Worm (Caenorhabditis elegans): ENCODE results near the gene pals-26.

Gene pals-26

ce11 chrIII:4405986-4406385 is 31.0 kb downstream of the pals-26 start, which contains the start of gene rnp-4 (continued):
- TF ChIP-seq sptf-2 (GFP tag; optimal IDR thresholded peaks at IDR 0.05) (no peak), F55B11.4 (tag; optimal IDR thresholded peaks at IDR 0.05; ENCODE audit: borderline replicate concordance, insufficient read depth) (no peak)

- no peak for TF ChIP-seq aptf-3 (GFP tag; IDR thresholded peaks at IDR 0.05)
- no peak for TF ChIP-seq ceh-91 (GFP tag; IDR thresholded peaks at IDR 0.05)
- TF ChIP-seq ceh-58 (GFP tag; IDR thresholded peaks at IDR 0.05) = no peak
- no peak for TF ChIP-seq ztf-25 (GFP tag; IDR thresholded peaks at IDR 0.05)
- no peak for TF ChIP-seq F10E7.11 (tag; optimal IDR thresholded peaks at IDR 0.05)
- TF ChIP-seq xnd-1 (tag; optimal IDR thresholded peaks at IDR 0.05) = no peak
- no peak for TF ChIP-seq F57A8.1 (GFP tag; optimal IDR thresholded peaks at IDR 0.05)
- no peak for TF ChIP-seq mel-28 (tag; optimal IDR thresholded peaks at IDR 0.05; ENCODE audit: borderline replicate concordance)
- no peak for TF ChIP-seq snpc-4 (GFP tag; optimal IDR thresholded peaks at IDR 0.05)
- no peak for TF ChIP-seq snpc-4 (tag; optimal IDR thresholded peaks at IDR 0.05)
- no peak for TF ChIP-seq hrde-1 (tag; optimal IDR thresholded peaks at IDR 0.05; ENCODE audit: borderline replicate concordance)
- TF ChIP-seq ztf-3 (GFP tag; optimal IDR thresholded peaks at IDR 0.05) = no peak
- TF ChIP-seq F23B12.7 (tag; optimal IDR thresholded peaks at IDR 0.05; ENCODE audit: insufficient read depth) = no peak
These were observed 32.2 kb downstream of the pals-26 start, which contains the start of gene prdx-3 for ce11 chrIII:4407144-4407543. Gene prdx-3 (plus strand): TSS chrIII:4407444.

ce11 chrIII:4408251-4408650 is 33.3 kb downstream of the pals-26 start, which contains the start of gene gpch-1:
Gene gpch-1 (plus strand): TSS chrIII:4408551.
- TF ChIP-seq attf-6 (GFP tag; IDR thresholded peaks at IDR 0.05) (no peak), Y56A3A.18 (GFP tag; IDR thresholded peaks at IDR 0.05) (no peak), F33H1.4 (GFP tag; IDR thresholded peaks at IDR 0.05) (no peak), ceh-27 (GFP tag; optimal IDR thresholded peaks at IDR 0.05) (no peak), B0019.2 (GFP tag; conservative IDR thresholded peaks at IDR 0.05) (no peak), K12H6.12 (tag; optimal IDR thresholded peaks at IDR 0.05) (no peak), ztf-26 (tag; optimal IDR thresholded peaks at IDR 0.05) (no peak), nhr-80 (tag; optimal IDR thresholded peaks at IDR 0.05) (no peak), hrde-1 (tag; optimal IDR thresholded peaks at IDR 0.05; ENCODE audit: borderline replicate concordance) (no peak), fkh-3 (tag; optimal IDR thresholded peaks at IDR 0.05) (no peak), dpl-1 (GFP tag; optimal IDR thresholded peaks at IDR 0.05) (no peak), F57A8.1 (GFP tag; optimal IDR thresholded peaks at IDR 0.05) (no peak), nhr-120 (GFP tag; IDR thresholded peaks at IDR 0.05) (no peak), tbp1 (GFP tag; optimal IDR thresholded peaks at IDR 0.05) (no peak), aptf-2 (GFP tag; conservative IDR thresholded peaks at IDR 0.05) (no peak), lir-1 (GFP tag; conservative IDR thresholded peaks at IDR 0.05) (no peak), ZK185.1 (tag; optimal IDR thresholded peaks at IDR 0.05; ENCODE audit: poor library complexity, severe bottlenecking) (no peak), nhr-27 (tag; optimal IDR thresholded peaks at IDR 0.05) (no peak), die-1 (tag; optimal IDR thresholded peaks at IDR 0.05) (no peak)

- TF ChIP-seq pbrm-1 (GFP tag; IDR thresholded peaks at IDR 0.05) (no peak), F10E7.11 (tag; optimal IDR thresholded peaks at IDR 0.05) (no peak), ceh-100 (GFP tag; IDR thresholded peaks at IDR 0.05) (no peak), ztf-25 (GFP tag; IDR thresholded peaks at IDR 0.05) (no peak), snpc-3.4 (tag; optimal IDR thresholded peaks at IDR 0.05) (peak; percentile 55), madf-6 (GFP tag; IDR thresholded peaks at IDR 0.05) (peak; percentile 48; the same call in 1 of the 2 replicates), him-1 (tag; optimal IDR thresholded peaks at IDR 0.05) (peak; percentile 40), zim-3 (tag; optimal IDR thresholded peaks at IDR 0.05) (no peak), F52B5.7 (tag; optimal IDR thresholded peaks at IDR 0.05) (no peak), cebp-1 (GFP tag; IDR thresholded peaks at IDR 0.05) (no peak), cebp-1 (tag; optimal IDR thresholded peaks at IDR 0.05) (peak; percentile 45), dpff-1 (tag; optimal IDR thresholded peaks at IDR 0.05) (no peak), F23B12.7 (tag; optimal IDR thresholded peaks at IDR 0.05; ENCODE audit: insufficient read depth) (peak; percentile 21), lsl-1 (GFP tag; optimal IDR thresholded peaks at IDR 0.05) (peak; percentile 72)
These were observed 37.4 kb downstream of the pals-26 start for ce11 chrIII:4412108-4413009.

All from whole organism, young adult.